Fruit fly (Drosophila melanogaster): Measurements from ENCODE around the gene CG5653.
A peak's percentile ranks its signal among the peaks of the same experiment; 100 is the strongest.

The CG5653 gene

DNA sequence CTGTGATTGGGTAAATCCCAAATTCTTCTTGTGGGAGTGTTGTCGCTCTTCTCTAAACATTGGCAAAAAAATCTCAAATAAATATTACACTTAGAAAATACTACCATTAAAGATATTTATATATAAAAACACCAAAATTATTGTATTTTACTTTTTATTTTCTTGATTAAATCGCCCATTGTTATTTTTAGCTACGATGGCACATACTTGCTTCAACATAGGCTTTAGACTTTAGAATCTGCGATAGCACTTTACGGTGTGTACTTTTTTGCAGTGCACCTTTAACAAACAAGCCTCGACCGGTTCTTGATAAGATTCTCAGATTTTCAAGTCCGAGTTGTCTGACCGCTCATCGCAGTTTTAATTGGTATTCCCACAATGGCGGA lies 11.5 kb downstream of the CG5653 start, which contains the start of gene GNBP3 (continued):
- TF ChIP-seq Blimp-1 (GFP tag; optimal IDR thresholded peaks at IDR 0.05) (peak; percentile 86), Lpt (GFP tag; optimal IDR thresholded peaks at IDR 0.05) (peak; percentile 84), topi (GFP tag; optimal IDR thresholded peaks at IDR 0.05) (peak; percentile 95), dsx (GFP tag; optimal IDR thresholded peaks at IDR 0.05; ENCODE audit: poor library complexity, severe bottlenecking) (peak; percentile 94), CG3032 (tag; optimal IDR thresholded peaks at IDR 0.05) (peak; percentile 91), CG10669 (GFP tag; optimal IDR thresholded peaks at IDR 0.05) (peak; percentile 89), CG16779 (tag; optimal IDR thresholded peaks at IDR 0.05) (peak; percentile 87), Ets21C (GFP tag; optimal IDR thresholded peaks at IDR 0.05) (peak; percentile 84), Eip78C (GFP tag) (peak; percentile 98), svp (GFP tag) (peak; percentile 94), pdm3 (GFP tag; optimal IDR thresholded peaks at IDR 0.05) (no peak), Sox102F (GFP tag; optimal IDR thresholded peaks at IDR 0.05) (peak; percentile 98), Gug (GFP tag; IDR thresholded peaks at IDR 0.05) (peak; percentile 77), Hr39 (GFP tag; optimal IDR thresholded peaks at IDR 0.05) (peak; percentile 87), eg (GFP tag; IDR thresholded peaks at IDR 0.05) (peak; percentile 83), salr (GFP tag; optimal IDR thresholded peaks at IDR 0.05) (peak; percentile 76 to 79), ss (GFP tag; optimal IDR thresholded peaks at IDR 0.05) (peak; percentile 89 to 92), Sox14 (GFP tag; optimal IDR thresholded peaks at IDR 0.05) (peak; percentile 91), CG15336 (GFP tag; IDR thresholded peaks at IDR 0.05) (peak; percentile 90), CG32006 (GFP tag; optimal IDR thresholded peaks at IDR 0.05) (peak; percentile 92), Sox15 (GFP tag; optimal IDR thresholded peaks at IDR 0.05) (peak; percentile 79), CG6276 (GFP tag; optimal IDR thresholded peaks at IDR 0.05) (no peak), vri (GFP tag; optimal IDR thresholded peaks at IDR 0.05) (peak; percentile 94), CG4318 (GFP tag; optimal IDR thresholded peaks at IDR 0.05) (no peak), CG11902 (GFP tag; optimal IDR thresholded peaks at IDR 0.05) (peak; percentile 81), spab (GFP tag; optimal IDR thresholded peaks at IDR 0.05) (peak; percentile 85), CG7368 (GFP tag; optimal IDR thresholded peaks at IDR 0.05) (peak; percentile 88), CG8119 (GFP tag; IDR thresholded peaks at IDR 0.05) (peak; percentile 86), CG8632 (GFP tag; optimal IDR thresholded peaks at IDR 0.05) (peak; percentile 89), CG11762 (GFP tag; optimal IDR thresholded peaks at IDR 0.05; ENCODE audit: insufficient read depth) (peak; percentile 87), Hr4 (GFP tag; optimal IDR thresholded peaks at IDR 0.05) (peak; percentile 78), CG11294 (GFP tag; IDR thresholded peaks at IDR 0.05) (no peak; the same call in 1 of the 2 replicates), CG34406 (GFP tag; optimal IDR thresholded peaks at IDR 0.05) (peak; percentile 93), achi (GFP tag; optimal IDR thresholded peaks at IDR 0.05) (peak; percentile 90), net (GFP tag; optimal IDR thresholded peaks at IDR 0.05) (peak; percentile 92), CG6792 (GFP tag; optimal IDR thresholded peaks at IDR 0.05) (peak; percentile 93)

DNA sequence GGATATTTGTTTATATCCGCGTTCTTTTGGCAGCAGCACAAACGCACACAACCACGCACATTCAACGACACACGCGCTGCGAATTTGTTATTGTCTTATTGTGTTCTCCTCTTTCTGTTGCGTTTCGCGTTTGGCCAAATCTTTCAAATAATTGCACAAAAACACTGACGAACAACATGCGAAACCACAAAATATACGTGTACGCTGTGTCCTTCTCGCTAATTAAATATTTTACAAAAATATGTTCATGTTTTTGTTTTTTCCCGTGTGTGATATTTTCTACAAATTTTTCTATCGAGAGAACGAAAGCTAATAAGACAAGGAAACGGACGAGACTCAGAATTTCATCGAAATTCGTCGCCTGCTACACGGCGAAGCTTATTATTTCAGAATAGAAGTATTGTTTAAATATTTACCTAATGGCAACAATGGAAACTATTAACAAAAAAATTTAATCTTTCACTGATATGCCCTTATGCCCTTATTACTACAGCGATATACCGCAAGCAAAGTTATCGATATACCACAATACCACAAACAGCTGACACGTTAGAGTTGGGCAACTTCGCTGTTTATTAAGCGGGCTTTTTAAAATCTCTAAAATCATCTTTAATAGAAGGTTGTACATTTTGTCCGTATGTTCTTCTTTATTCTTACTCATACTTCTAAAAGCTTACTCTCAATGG lies 12.1 kb downstream of the CG5653 start, which contains the start of the genes CG43783 and orb2:
Gene CG43783 (minus strand): TSS at position 311 of the 686 bp plus-strand sequence.
Gene orb2 (minus strand): TSS at position 502 of the 686 bp plus-strand sequence.
- peak; percentile 1 for TF ChIP-seq CG11762 (GFP tag; optimal IDR thresholded peaks at IDR 0.05; ENCODE audit: insufficient read depth)
- peak; percentile 69 for TF ChIP-seq Eip78C (GFP tag)
- no peak for TF ChIP-seq CG7368 (GFP tag; optimal IDR thresholded peaks at IDR 0.05)

DNA sequence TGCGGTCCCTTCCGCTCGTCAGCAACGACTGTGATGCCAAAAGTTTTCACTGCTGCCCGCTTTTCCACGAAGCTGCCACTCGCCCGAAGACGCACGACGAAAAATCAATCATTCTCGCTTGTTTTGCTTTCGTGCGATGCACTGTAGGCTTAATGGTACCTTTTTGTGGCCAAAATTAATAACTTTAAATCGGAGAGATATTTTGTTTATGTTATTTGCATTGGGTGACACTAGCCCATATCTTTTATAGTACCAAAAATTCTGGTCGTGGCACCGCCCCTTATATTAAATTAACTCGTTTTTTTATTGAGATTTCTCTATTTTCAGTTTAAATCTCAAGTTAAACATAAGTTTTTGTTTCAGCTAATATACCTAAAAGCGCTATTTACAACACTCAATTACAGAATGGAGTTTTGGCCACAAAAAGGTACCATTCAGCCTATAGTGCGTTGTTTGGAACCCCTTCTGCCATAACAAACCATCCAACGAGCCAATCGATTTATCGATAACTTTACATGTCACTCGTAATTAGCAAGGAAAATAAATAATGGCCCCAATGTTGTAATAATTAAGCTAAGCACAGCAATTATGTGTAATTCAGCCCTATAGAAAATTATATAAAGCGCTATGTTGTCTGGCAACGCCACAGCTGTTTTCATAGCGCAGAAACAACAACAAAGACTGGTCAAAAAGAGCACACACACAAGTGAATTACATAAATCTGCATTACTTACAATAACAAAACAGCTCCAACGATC lies 12.8 kb downstream of the CG5653 start:
- TF ChIP-seq Met (GFP tag; optimal IDR thresholded peaks at IDR 0.05) (peak; percentile 72), Hr39 (GFP tag; optimal IDR thresholded peaks at IDR 0.05) (peak; percentile 29), Hr38 (GFP tag; optimal IDR thresholded peaks at IDR 0.05) (no peak), CG6808 (GFP tag; optimal IDR thresholded peaks at IDR 0.05) (peak; percentile 64), salr (GFP tag; optimal IDR thresholded peaks at IDR 0.05) (peak in 1 of 2 experiments; percentile 60), CG15336 (GFP tag; IDR thresholded peaks at IDR 0.05) (peak; percentile 72; the same call in 1 of the 2 replicates), topi (GFP tag; optimal IDR thresholded peaks at IDR 0.05) (peak; percentile 65), vri (GFP tag; optimal IDR thresholded peaks at IDR 0.05) (peak; percentile 7), CG4318 (GFP tag; optimal IDR thresholded peaks at IDR 0.05) (peak; percentile 60), fd85E (GFP tag; optimal IDR thresholded peaks at IDR 0.05) (no peak), pdm3 (GFP tag; optimal IDR thresholded peaks at IDR 0.05) (peak; percentile 63), Ets96B (tag; optimal IDR thresholded peaks at IDR 0.05) (peak; percentile 66), CG34406 (GFP tag; optimal IDR thresholded peaks at IDR 0.05) (peak; percentile 3), Sox15 (GFP tag; optimal IDR thresholded peaks at IDR 0.05) (no peak), CG32006 (GFP tag; optimal IDR thresholded peaks at IDR 0.05) (peak; percentile 90), achi (GFP tag; optimal IDR thresholded peaks at IDR 0.05) (peak; percentile 46), Eip75B (GFP tag; optimal IDR thresholded peaks at IDR 0.05) (peak; percentile 76), CG6792 (GFP tag; optimal IDR thresholded peaks at IDR 0.05) (peak; percentile 55), Eip78C (GFP tag) (peak; percentile 91), CG7368 (GFP tag; optimal IDR thresholded peaks at IDR 0.05) (peak; percentile 21), Sox14 (GFP tag; optimal IDR thresholded peaks at IDR 0.05) (peak; percentile 66), CG3032 (tag; optimal IDR thresholded peaks at IDR 0.05) (peak; percentile 71), CG11762 (GFP tag; optimal IDR thresholded peaks at IDR 0.05; ENCODE audit: insufficient read depth) (peak; percentile 38), svp (GFP tag) (no peak), Gug (GFP tag; IDR thresholded peaks at IDR 0.05) (peak; percentile 41; the same call in 1 of the 2 replicates)

All from whole organism, prepupa.